Worm (Caenorhabditis elegans): ENCODE data around the gene F55C12.6.

DNA sequence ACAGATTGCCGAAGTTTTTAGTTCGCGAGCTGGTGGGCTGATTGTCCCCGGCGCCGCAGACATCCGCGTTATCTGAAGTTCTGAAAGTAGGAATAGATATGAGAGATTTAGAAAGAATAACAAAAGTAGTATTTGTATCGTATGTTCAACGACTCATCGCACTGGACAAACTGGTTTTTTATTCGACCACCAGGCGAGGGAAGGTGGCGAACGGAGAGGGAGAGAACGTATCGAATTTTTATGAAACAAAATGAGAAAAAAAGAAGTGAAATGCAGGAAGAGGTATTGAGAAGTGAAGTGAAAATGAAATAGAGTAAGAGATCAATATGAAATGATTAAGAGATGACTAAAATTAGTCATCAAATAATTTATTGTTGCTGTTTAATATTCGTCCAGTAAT is 48.6 kb downstream of the F55C12.6 start, which contains the start of gene tbc-2:
- no peak for TF ChIP-seq unc-62 (GFP tag; optimal IDR thresholded peaks at IDR 0.05)
- no peak for TF ChIP-seq elt-1 (tag; optimal IDR thresholded peaks at IDR 0.05)
- no peak for TF ChIP-seq ceh-16 (tag; optimal IDR thresholded peaks at IDR 0.05)
- no peak for TF ChIP-seq nhr-11 (tag; optimal IDR thresholded peaks at IDR 0.05)
- TF ChIP-seq ceh-82 (tag; optimal IDR thresholded peaks at IDR 0.05): no peak
- no peak for TF ChIP-seq fos-1 (tag; optimal IDR thresholded peaks at IDR 0.05)
- no peak for TF ChIP-seq ama-1 (optimal IDR thresholded peaks at IDR 0.05)
- TF ChIP-seq ZK546.5 (tag; optimal IDR thresholded peaks at IDR 0.05): no peak
- TF ChIP-seq lin-39 (tag; optimal IDR thresholded peaks at IDR 0.05): no peak
- TF ChIP-seq nhr-237 (tag; optimal IDR thresholded peaks at IDR 0.05): no peak
- no peak for TF ChIP-seq unc-39 (tag; optimal IDR thresholded peaks at IDR 0.05)
